Worm (Caenorhabditis elegans): Measurements from ENCODE around the gene Y51A2B.5.

Y51A2B.5 gene

DNA sequence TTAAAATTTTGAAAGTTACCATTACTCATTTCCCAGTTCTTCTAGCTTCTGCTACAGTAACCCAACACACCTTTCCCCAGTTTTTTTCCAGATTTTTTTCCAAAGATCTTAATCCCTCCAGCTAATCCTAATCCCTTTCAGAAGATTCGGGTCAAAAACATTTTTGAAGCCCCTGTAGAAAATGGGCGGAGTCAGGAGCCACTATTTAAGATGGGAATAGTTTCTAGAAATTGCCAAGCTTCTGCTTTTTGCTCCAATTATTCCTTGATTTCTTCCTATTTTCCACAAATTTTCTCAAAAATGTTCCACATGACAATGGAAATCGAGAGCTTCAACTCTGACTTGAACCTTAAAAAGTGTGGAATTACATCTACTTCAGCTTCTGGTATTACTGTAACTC lies 24.5 kb upstream of the Y51A2B.5 start, which contains the start of gene C08E8.9:
Gene C08E8.9, plus strand, starts transcription at position 301 of the 400 bp plus-strand sequence.
- no peak for TF ChIP-seq ref-1 (GFP tag; conservative IDR thresholded peaks at IDR 0.05)

DNA sequence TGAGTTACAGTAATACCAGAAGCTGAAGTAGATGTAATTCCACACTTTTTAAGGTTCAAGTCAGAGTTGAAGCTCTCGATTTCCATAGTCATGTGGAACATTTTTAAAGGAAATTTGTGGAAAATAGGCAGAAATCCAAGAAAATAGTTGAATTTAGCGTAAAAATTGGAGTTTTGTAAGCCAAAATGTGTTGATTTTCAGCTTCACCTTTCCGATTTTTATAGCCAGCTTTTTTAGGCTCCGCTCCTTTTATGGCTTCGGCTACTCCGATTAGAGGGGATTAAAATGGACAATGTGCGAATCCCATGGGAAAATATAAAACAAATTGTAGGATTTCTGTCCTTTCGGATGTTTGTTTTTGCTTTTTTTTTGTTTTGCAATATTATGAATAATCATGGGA lies 20.8 kb upstream of the Y51A2B.5 start, which contains the start of gene C08E8.6:
Gene C08E8.6, minus strand, starts transcription at position 101 of the 400 bp plus-strand sequence.
- TF ChIP-seq ref-1 (GFP tag; conservative IDR thresholded peaks at IDR 0.05) (no peak), tab-1 (GFP tag; IDR thresholded peaks at IDR 0.05) (no peak), cog-1 (tag; optimal IDR thresholded peaks at IDR 0.05) (no peak), ztf-23 (GFP tag; IDR thresholded peaks at IDR 0.05) (no peak), ztf-29 (GFP tag; IDR thresholded peaks at IDR 0.05) (no peak), flt-1 (GFP tag; IDR thresholded peaks at IDR 0.05) (no peak), med-1 (GFP tag; optimal IDR thresholded peaks at IDR 0.05; ENCODE audit: insufficient read depth) (no peak), T22C8.4 (GFP tag; IDR thresholded peaks at IDR 0.05) (no peak), klf-2 (GFP tag; conservative IDR thresholded peaks at IDR 0.05) (no peak)

DNA sequence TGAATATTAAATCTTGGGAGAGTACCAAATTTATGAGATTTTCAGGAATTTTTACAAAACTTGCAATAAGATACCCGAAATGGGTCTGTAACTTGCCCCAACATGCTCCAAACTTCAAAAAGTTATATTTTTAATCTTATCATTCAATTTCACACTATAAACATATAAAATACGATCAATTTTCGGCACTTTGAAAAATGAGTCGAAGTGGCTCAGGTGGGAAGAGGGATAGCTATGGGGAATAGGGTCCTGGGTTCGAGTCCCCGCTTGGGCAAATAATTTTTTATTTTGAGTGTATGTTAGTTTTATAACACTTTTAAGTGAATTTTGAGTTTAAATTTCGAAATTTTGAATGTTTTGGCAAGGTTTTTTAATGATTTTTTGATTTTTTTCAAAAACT lies 18.0 kb upstream of the Y51A2B.5 start:
- no peak for TF ChIP-seq flt-1 (GFP tag; IDR thresholded peaks at IDR 0.05)
- TF ChIP-seq cog-1 (tag; optimal IDR thresholded peaks at IDR 0.05), result no peak
- TF ChIP-seq ztf-29 (GFP tag; IDR thresholded peaks at IDR 0.05), result no peak
- no peak for TF ChIP-seq T22C8.4 (GFP tag; IDR thresholded peaks at IDR 0.05)

DNA sequence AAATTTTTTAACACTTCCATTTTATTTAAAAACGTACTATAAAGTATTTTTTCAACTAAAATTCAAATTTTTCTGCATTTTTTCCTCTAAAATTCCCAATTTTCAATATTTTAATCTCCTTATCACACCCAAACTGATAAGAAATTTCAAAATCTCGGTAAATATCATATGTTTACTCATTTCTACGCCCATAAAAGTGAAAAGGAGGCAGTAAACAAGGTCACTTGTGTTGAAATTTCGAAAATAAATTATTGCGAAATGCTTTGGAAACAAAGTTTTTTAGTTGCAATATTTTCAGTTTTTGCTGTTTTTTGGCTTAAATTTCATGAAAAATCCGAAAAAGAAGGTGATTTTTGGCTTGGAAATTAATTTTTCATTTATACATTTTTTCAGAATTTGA lies 17.5 kb upstream of the Y51A2B.5 start, which contains the start of gene C08E8.4:
Gene C08E8.4, plus strand, starts transcription at position 268 of the 400 bp plus-strand sequence.
- TF ChIP-seq cog-1 (tag; optimal IDR thresholded peaks at IDR 0.05), result no peak
- TF ChIP-seq klf-2 (GFP tag; conservative IDR thresholded peaks at IDR 0.05), result no peak
- TF ChIP-seq T22C8.4 (GFP tag; IDR thresholded peaks at IDR 0.05), result no peak
- no peak for TF ChIP-seq ref-1 (GFP tag; conservative IDR thresholded peaks at IDR 0.05)
- no peak for TF ChIP-seq tab-1 (GFP tag; IDR thresholded peaks at IDR 0.05)
- TF ChIP-seq ztf-29 (GFP tag; IDR thresholded peaks at IDR 0.05), result no peak
- TF ChIP-seq med-1 (GFP tag; optimal IDR thresholded peaks at IDR 0.05; ENCODE audit: insufficient read depth), result no peak
- no peak for TF ChIP-seq flt-1 (GFP tag; IDR thresholded peaks at IDR 0.05)
- TF ChIP-seq ztf-23 (GFP tag; IDR thresholded peaks at IDR 0.05), result no peak

DNA sequence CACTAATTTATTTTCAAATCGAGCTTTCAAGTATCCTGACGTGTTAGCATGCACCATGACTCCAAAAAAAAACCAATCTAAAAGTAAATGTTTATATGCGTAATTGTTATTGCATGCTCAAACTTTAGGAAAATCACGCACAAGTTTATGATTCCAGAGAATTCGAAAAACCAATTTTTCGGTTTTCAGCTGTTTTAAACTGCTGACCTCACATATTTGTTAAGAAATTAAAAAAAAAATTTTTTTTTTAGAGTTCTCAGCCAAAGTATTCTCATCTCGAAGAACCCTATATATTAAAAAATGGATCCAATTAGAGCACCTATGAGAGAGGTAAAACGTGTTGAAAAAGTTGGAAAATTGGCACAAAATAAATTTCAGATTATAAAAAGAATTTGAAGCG lies 14.9 kb upstream of the Y51A2B.5 start, which contains the start of gene Y51A2B.2:
Gene Y51A2B.2, plus strand, starts transcription at position 301 of the 400 bp plus-strand sequence.
- TF ChIP-seq cog-1 (tag; optimal IDR thresholded peaks at IDR 0.05), result no peak
- no peak for TF ChIP-seq T22C8.4 (GFP tag; IDR thresholded peaks at IDR 0.05)
- TF ChIP-seq med-1 (GFP tag; optimal IDR thresholded peaks at IDR 0.05; ENCODE audit: insufficient read depth), result no peak
- TF ChIP-seq ztf-23 (GFP tag; IDR thresholded peaks at IDR 0.05), result no peak
- TF ChIP-seq ref-1 (GFP tag; conservative IDR thresholded peaks at IDR 0.05), result no peak
- no peak for TF ChIP-seq ztf-29 (GFP tag; IDR thresholded peaks at IDR 0.05)
- no peak for TF ChIP-seq flt-1 (GFP tag; IDR thresholded peaks at IDR 0.05)
- no peak for TF ChIP-seq klf-2 (GFP tag; conservative IDR thresholded peaks at IDR 0.05)
- no peak for TF ChIP-seq tab-1 (GFP tag; IDR thresholded peaks at IDR 0.05)

DNA sequence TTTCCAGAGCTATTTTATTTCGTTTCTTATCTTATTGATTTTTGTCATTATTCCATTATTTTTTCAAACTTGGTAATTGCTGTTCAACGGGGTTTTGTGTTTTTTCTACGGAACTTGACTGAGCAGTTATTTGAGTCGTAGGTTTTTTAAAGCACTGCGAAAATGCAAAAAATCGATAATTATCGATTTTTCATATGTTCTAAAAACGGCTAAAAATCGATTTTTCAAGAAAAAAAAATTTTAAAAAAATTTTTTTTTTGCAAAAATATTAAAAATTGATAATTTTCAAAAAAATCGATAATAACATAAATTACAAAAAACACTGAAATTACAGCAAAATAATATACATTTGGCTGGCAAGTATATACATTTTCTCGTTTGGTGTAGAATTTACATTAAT lies 13.5 kb upstream of the Y51A2B.5 start:
- TF ChIP-seq ztf-23 (GFP tag; IDR thresholded peaks at IDR 0.05), result no peak
- TF ChIP-seq T22C8.4 (GFP tag; IDR thresholded peaks at IDR 0.05), result peak; percentile 79

DNA sequence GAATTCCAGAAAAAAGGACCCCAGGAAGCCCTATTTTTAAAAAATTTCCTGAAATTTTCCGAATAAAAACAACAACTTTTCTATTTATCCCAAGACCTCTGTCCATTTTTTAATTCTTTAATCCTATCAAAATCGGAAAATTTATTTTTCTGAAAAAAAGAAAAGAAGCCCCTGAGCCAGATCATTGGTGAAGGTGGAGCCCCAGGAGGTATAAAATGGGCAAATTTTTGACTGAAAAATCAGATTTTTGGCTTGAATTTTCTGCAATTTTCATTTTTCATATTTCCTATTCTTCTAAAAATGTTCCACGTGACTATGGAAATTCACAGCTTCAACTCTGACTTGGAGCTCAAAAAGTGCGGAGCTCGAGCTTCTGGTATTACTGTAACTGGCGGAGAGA lies 10.3 kb upstream of the Y51A2B.5 start, which contains the start of gene Y51A2B.8:
Gene Y51A2B.8, plus strand, starts transcription at position 301 of the 400 bp plus-strand sequence.
- TF ChIP-seq ztf-23 (GFP tag; IDR thresholded peaks at IDR 0.05) (no peak), tab-1 (GFP tag; IDR thresholded peaks at IDR 0.05) (no peak), klf-2 (GFP tag; conservative IDR thresholded peaks at IDR 0.05) (no peak), ztf-29 (GFP tag; IDR thresholded peaks at IDR 0.05) (no peak), cog-1 (tag; optimal IDR thresholded peaks at IDR 0.05) (no peak), med-1 (GFP tag; optimal IDR thresholded peaks at IDR 0.05; ENCODE audit: insufficient read depth) (no peak), T22C8.4 (GFP tag; IDR thresholded peaks at IDR 0.05) (no peak), flt-1 (GFP tag; IDR thresholded peaks at IDR 0.05) (no peak), ref-1 (GFP tag; conservative IDR thresholded peaks at IDR 0.05) (no peak)

DNA sequence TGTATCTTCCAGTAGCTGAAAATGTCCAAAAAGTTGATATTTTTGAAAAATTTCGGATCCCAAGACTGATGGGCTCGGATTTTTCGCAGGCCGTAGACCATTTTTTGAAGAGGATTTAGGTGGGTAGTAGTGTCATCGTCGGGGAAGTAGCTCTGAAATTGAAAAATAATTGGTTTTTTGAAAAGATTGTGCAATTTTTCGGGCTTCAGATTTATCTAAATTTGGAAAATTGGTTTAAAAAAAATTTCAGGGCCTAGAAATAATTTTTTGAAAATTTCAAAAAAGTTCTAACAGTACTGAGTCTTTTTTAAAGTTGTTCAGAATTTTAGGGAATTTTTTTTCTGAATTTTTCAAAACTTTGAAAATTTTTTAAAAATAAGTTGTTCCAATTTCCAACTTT lies 6.5 kb upstream of the Y51A2B.5 start, which contains the start of gene nhr-288:
Gene nhr-288, minus strand, starts transcription at position 101 of the 400 bp plus-strand sequence.
- TF ChIP-seq flt-1 (GFP tag; IDR thresholded peaks at IDR 0.05), result no peak
- no peak for TF ChIP-seq T22C8.4 (GFP tag; IDR thresholded peaks at IDR 0.05)
- no peak for TF ChIP-seq klf-2 (GFP tag; conservative IDR thresholded peaks at IDR 0.05)
- TF ChIP-seq tab-1 (GFP tag; IDR thresholded peaks at IDR 0.05), result no peak

DNA sequence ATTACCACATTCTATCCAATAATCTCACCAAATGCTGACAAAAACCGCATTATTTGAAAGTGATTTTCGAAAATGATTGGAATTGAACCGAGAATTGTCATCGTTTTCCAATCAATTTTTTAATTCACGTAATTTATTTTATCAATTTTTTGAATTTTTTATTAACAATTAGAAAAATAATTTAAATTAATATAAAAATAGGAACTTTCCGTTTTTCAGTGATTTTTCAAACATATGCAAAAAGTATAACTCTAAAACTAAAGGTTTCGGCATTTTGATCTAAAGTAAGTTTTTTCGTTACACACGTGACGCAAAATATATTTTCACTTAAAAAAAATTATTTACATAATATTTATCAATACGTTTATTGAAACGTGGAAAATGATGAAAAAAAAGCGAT lies 5.1 kb downstream of the Y51A2B.5 start, which contains the start of gene Y51A2B.6:
Gene Y51A2B.6, minus strand, starts transcription at position 101 of the 400 bp plus-strand sequence.
- TF ChIP-seq flt-1 (GFP tag; IDR thresholded peaks at IDR 0.05) (no peak), tab-1 (GFP tag; IDR thresholded peaks at IDR 0.05) (no peak), ztf-29 (GFP tag; IDR thresholded peaks at IDR 0.05) (no peak), cog-1 (tag; optimal IDR thresholded peaks at IDR 0.05) (no peak), ztf-23 (GFP tag; IDR thresholded peaks at IDR 0.05) (no peak), klf-2 (GFP tag; conservative IDR thresholded peaks at IDR 0.05) (no peak)

DNA sequence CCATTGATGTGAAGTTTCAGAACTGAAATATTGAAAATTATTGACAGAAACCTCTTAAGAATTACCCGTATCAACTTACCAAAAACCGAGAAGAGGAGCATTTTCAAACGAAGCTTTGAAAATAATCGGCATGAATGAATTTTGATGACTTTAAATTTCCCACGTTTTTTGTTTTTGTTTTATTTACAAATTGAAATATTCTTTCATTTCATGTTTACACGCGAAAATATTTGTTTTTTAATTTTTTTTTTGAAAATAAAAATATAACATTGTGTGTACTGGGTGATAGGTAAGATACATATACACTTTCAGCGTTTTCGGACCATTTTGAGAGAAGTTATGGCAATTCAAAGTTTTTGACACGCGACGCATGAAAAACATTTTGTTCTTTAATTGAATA lies 6.6 kb downstream of the Y51A2B.5 start, which contains the start of gene Y51A2B.9:
Gene Y51A2B.9, minus strand, starts transcription at position 101 of the 400 bp plus-strand sequence.
- TF ChIP-seq tab-1 (GFP tag; IDR thresholded peaks at IDR 0.05), result no peak
- no peak for TF ChIP-seq ztf-29 (GFP tag; IDR thresholded peaks at IDR 0.05)
- no peak for TF ChIP-seq T22C8.4 (GFP tag; IDR thresholded peaks at IDR 0.05)

DNA sequence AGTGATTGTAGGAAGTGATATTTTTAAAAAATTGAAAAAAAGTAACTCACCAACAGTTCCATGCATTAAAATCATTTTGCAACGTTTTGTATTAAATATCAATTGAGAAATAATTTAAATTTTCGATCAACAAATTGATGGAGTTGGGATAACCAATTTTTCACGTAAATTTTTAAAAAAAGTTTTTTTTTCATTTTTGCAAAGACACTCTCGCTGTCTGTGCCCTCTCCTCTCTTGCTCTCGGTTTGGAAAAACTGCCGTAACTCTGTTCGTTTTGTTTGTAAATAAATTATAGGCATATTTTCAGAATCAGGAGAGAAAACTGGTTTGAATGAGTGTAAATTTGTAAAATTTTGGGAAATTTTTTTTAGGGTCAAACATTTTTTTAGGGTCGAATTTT lies 8.7 kb downstream of the Y51A2B.5 start, which contains the start of gene Y51A2B.16:
Gene Y51A2B.16, minus strand, starts transcription at position 101 of the 400 bp plus-strand sequence.
- no peak for TF ChIP-seq klf-2 (GFP tag; conservative IDR thresholded peaks at IDR 0.05)

Measured in whole organism, midembryonic.